Fruit fly (Drosophila melanogaster) whole organism, embryonic: ENCODE data around the gene CG15412.
A peak's percentile ranks its signal among the peaks of the same experiment; 100 is the strongest.

Source experiments
- BtbVII ChIP-seq: fragments of 200-800 bp; sonication (Bioruptor generic); optimal IDR thresholded peaks from 3 replicates; lab custom pipeline; 2017; ENCODE audit warnings: missing biosample characterization, mild to moderate bottlenecking, missing genetic modification characterization
- CG1024 ChIP-seq: fragments of 200-800 bp; sonication (Bioruptor generic); IDR thresholded peaks from 2 replicates; pipeline ENCODE4 v1.3.6; 2022; ENCODE audit warnings: missing biosample characterization, missing genetic modification characterization
- CG10321 ChIP-seq: fragments of 200-800 bp; sonication (Bioruptor generic); IDR thresholded peaks from 2 replicates; pipeline ENCODE4 v1.3.6; 2022; ENCODE audit warnings: missing biosample characterization, missing genetic modification characterization
- CG10654 ChIP-seq: fragments of 200-800 bp; sonication (Bioruptor generic); optimal IDR thresholded peaks from 2 replicates; lab custom pipeline; 2016; ENCODE audit warnings: missing biosample characterization, missing genetic modification characterization
- CG11247 ChIP-seq: fragments of 200-800 bp; sonication (Bioruptor generic); IDR thresholded peaks from 2 replicates; pipeline ENCODE4 v1.3.6; 2022; ENCODE audit warnings: missing biosample characterization, missing genetic modification characterization
- CG11456 ChIP-seq: fragments of 200-800 bp; sonication (Bioruptor generic); IDR thresholded peaks from 3 replicates; pipeline ENCODE4 v1.3.6; 2022; ENCODE audit warnings: missing biosample characterization, missing genetic modification characterization
- CG11696 ChIP-seq: fragments of 200-800 bp; sonication (Bioruptor generic); IDR thresholded peaks from 2 replicates; pipeline ENCODE4 v1.3.6; 2022; ENCODE audit warnings: missing biosample characterization, missing genetic modification characterization
- CG11723 ChIP-seq: fragments of 200-800 bp; sonication (Bioruptor generic); optimal IDR thresholded peaks from 2 replicates; lab custom pipeline; 2017; ENCODE audit warnings: missing biosample characterization, mild to moderate bottlenecking, missing genetic modification characterization
- CG12391 ChIP-seq: fragments of 200-800 bp; sonication (Bioruptor generic); optimal IDR thresholded peaks from 3 replicates; lab custom pipeline; 2018; ENCODE audit warnings: missing biosample characterization, mild to moderate bottlenecking, missing genetic modification characterization, moderate library complexity
- CG14050 ChIP-seq: fragments of 200-800 bp; sonication (Bioruptor generic); IDR thresholded peaks from 3 replicates; pipeline ENCODE4 v1.3.6; 2022; ENCODE audit warnings: missing biosample characterization, missing genetic modification characterization
- CG14667 ChIP-seq: fragments of 200-800 bp; sonication (Bioruptor generic); IDR thresholded peaks from 2 replicates; pipeline ENCODE4 v1.3.6; 2022; ENCODE audit warnings: missing biosample characterization, missing genetic modification characterization
- CG14710 ChIP-seq: fragments of 200-800 bp; sonication (Bioruptor generic); optimal IDR thresholded peaks from 3 replicates; lab custom pipeline; 2019; ENCODE audit warnings: missing biosample characterization, mild to moderate bottlenecking, missing genetic modification characterization, moderate library complexity
- CG1647 ChIP-seq: fragments of 200-800 bp; sonication (Bioruptor generic); optimal IDR thresholded peaks from 3 replicates; lab custom pipeline; 2016; ENCODE audit warnings: missing biosample characterization, missing genetic modification characterization
- CG17359 ChIP-seq: fragments of 200-800 bp; sonication (Bioruptor generic); optimal IDR thresholded peaks from 3 replicates; lab custom pipeline; 2018; ENCODE audit warnings: missing biosample characterization, mild to moderate bottlenecking, missing genetic modification characterization, moderate library complexity
- CG17361 ChIP-seq: fragments of 200-800 bp; sonication (Bioruptor generic); IDR thresholded peaks from 3 replicates; pipeline ENCODE4 v1.3.6; 2022; ENCODE audit warnings: missing biosample characterization, missing genetic modification characterization
- CG17612 ChIP-seq: fragments of 200-800 bp; sonication (Bioruptor generic); IDR thresholded peaks from 2 replicates; pipeline ENCODE4 v1.3.6; 2022; ENCODE audit warnings: missing biosample characterization, missing genetic modification characterization
- CG18476 ChIP-seq: fragments of 200-800 bp; sonication (Bioruptor generic); optimal IDR thresholded peaks from 2 replicates; lab custom pipeline; 2016; ENCODE audit warnings: missing biosample characterization, mild to moderate bottlenecking, missing genetic modification characterization
- CG18619 ChIP-seq: fragments of 200-800 bp; sonication (Bioruptor generic); optimal IDR thresholded peaks from 3 replicates; lab custom pipeline; 2017; ENCODE audit warnings: missing biosample characterization, mild to moderate bottlenecking, missing genetic modification characterization
- CG2712 ChIP-seq: fragments of 200-800 bp; optimal IDR thresholded peaks from 3 replicates; lab custom pipeline; 2019; ENCODE audit warnings: missing biosample characterization, mild to moderate bottlenecking, missing genetic modification characterization, moderate library complexity
- CG30403 ChIP-seq: fragments of 200-800 bp; sonication (Bioruptor generic); optimal IDR thresholded peaks from 3 replicates; lab custom pipeline; 2016; ENCODE audit warnings: missing biosample characterization, missing genetic modification characterization
- CG32767 ChIP-seq: fragments of 200-800 bp; sonication (Bioruptor generic); IDR thresholded peaks from 2 replicates; pipeline ENCODE4 v1.3.6; 2022; ENCODE audit warnings: missing biosample characterization, missing genetic modification characterization
- CG3407 ChIP-seq: fragments of 200-800 bp; sonication (Bioruptor generic); optimal IDR thresholded peaks from 2 replicates; lab custom pipeline; 2018; ENCODE audit warnings: missing biosample characterization, mild to moderate bottlenecking, missing genetic modification characterization
- CG4282 ChIP-seq: fragments of 200-800 bp; sonication (Bioruptor generic); optimal IDR thresholded peaks from 2 replicates; lab custom pipeline; 2016; ENCODE audit warnings: missing biosample characterization, missing genetic modification characterization
- CG7963 ChIP-seq: fragments of 200-800 bp; sonication (Bioruptor generic); IDR thresholded peaks from 3 replicates; pipeline ENCODE4 v1.3.6; 2022; ENCODE audit warnings: missing biosample characterization, missing genetic modification characterization; ENCODE audit not compliant: partially characterized antibody
- CG8281 ChIP-seq: fragments of 200-800 bp; sonication (Bioruptor generic); optimal IDR thresholded peaks from 2 replicates; lab custom pipeline; 2018; ENCODE audit warnings: missing biosample characterization, mild to moderate bottlenecking, missing genetic modification characterization, moderate library complexity
- Camta ChIP-seq: fragments of 200-800 bp; sonication (Bioruptor generic); optimal IDR thresholded peaks from 2 replicates; lab custom pipeline; 2016; ENCODE audit warnings: missing biosample characterization, missing genetic modification characterization
- Dll ChIP-seq: fragments of 200-800 bp; sonication (Bioruptor generic); IDR thresholded peaks from 4 replicates; pipeline ENCODE4 v1.3.6; 2022; ENCODE audit warnings: missing biosample characterization, missing genetic modification characterization; ENCODE audit not compliant: partially characterized antibody
- Oaz ChIP-seq: fragments of 200-800 bp; sonication (Bioruptor generic); IDR thresholded peaks from 2 replicates; pipeline ENCODE4 v1.3.6; 2022; ENCODE audit warnings: missing biosample characterization, missing genetic modification characterization
- Optix ChIP-seq: fragments of 200-800 bp; sonication (Bioruptor generic); IDR thresholded peaks from 3 replicates; pipeline ENCODE4 v1.3.6; 2022; ENCODE audit warnings: missing biosample characterization, missing genetic modification characterization
- Rfx ChIP-seq: fragments of 200-800 bp; sonication (Bioruptor generic); IDR thresholded peaks from 2 replicates; pipeline ENCODE4 v1.3.6; 2022; ENCODE audit warnings: missing biosample characterization, missing genetic modification characterization
- TFAM ChIP-seq: fragments of 200-800 bp; sonication (Bioruptor generic); optimal IDR thresholded peaks from 2 replicates; lab custom pipeline; 2017; ENCODE audit warnings: missing biosample characterization, missing genetic modification characterization, inconsistent platforms
- cas ChIP-seq: fragments of 200-800 bp; sonication (Bioruptor generic); IDR thresholded peaks from 2 replicates; pipeline ENCODE4 v1.3.6; 2022; ENCODE audit warnings: missing biosample characterization, missing genetic modification characterization
- crc ChIP-seq: fragments of 200-800 bp; sonication (Bioruptor generic); optimal IDR thresholded peaks from 2 replicates; lab custom pipeline; 2016; ENCODE audit warnings: missing biosample characterization, missing genetic modification characterization
- dati ChIP-seq: fragments of 200-800 bp; sonication (Bioruptor generic); IDR thresholded peaks from 2 replicates; pipeline ENCODE4 v1.3.6; 2022; ENCODE audit warnings: missing biosample characterization, missing genetic modification characterization
- dm ChIP-seq: fragments of 200-800 bp; sonication (Bioruptor generic); optimal IDR thresholded peaks from 3 replicates; lab custom pipeline; 2016; ENCODE audit warnings: missing biosample characterization, missing genetic modification characterization
- dpn ChIP-seq, 2 experiments: fragments of 200-800 bp; sonication (Bioruptor generic); optimal IDR thresholded peaks; 3 replicates each; lab custom pipeline; 2016; ENCODE audit warnings: missing biosample characterization in 2 of 2, missing genetic modification characterization in 2 of 2
- eyg ChIP-seq: fragments of 200-800 bp; sonication (Bioruptor generic); optimal IDR thresholded peaks from 3 replicates; lab custom pipeline; 2016; ENCODE audit warnings: missing biosample characterization, missing genetic modification characterization
- gsb ChIP-seq: fragments of 200-800 bp; sonication (Bioruptor generic); IDR thresholded peaks from 2 replicates; pipeline ENCODE4 v1.3.6; 2022; ENCODE audit warnings: missing biosample characterization, missing genetic modification characterization
- hbn ChIP-seq: fragments of 200-800 bp; sonication (Bioruptor generic); IDR thresholded peaks from 2 replicates; pipeline ENCODE4 v1.3.6; 2022; ENCODE audit warnings: missing biosample characterization, missing genetic modification characterization; ENCODE audit not compliant: partially characterized antibody
- hkb ChIP-seq, 2 experiments: fragments of 200-800 bp in 1 of 2; fragments of >200 bp in 1 of 2; sonication (Bioruptor generic) in 1 of 2; IDR thresholded peaks in 1 of 2; optimal IDR thresholded peaks in 1 of 2; 2 replicates each; pipeline versions ENCODE4 v1.3.6 to Lab custom; 2017 to 2022; ENCODE audit warnings: missing biosample characterization in 1 of 2, missing genetic modification characterization in 1 of 2
- ken ChIP-seq: fragments of 200-800 bp; sonication (Bioruptor generic); IDR thresholded peaks from 3 replicates; pipeline ENCODE4 v1.3.6; 2022; ENCODE audit warnings: missing biosample characterization, missing genetic modification characterization
- lmd ChIP-seq: fragments of 200-800 bp; sonication (Bioruptor generic); IDR thresholded peaks from 2 replicates; pipeline ENCODE4 v1.3.6; 2022; ENCODE audit warnings: missing biosample characterization, missing genetic modification characterization
- onecut ChIP-seq: fragments of 200-800 bp; sonication (Bioruptor generic); IDR thresholded peaks from 2 replicates; pipeline ENCODE4 v1.3.6; 2022; ENCODE audit warnings: missing biosample characterization, missing genetic modification characterization
- pum ChIP-seq: fragments of 200-800 bp; sonication (Bioruptor generic); optimal IDR thresholded peaks from 2 replicates; lab custom pipeline; 2016; ENCODE audit warnings: missing biosample characterization, missing genetic modification characterization
- seq ChIP-seq: fragments of 200-800 bp; sonication (Bioruptor generic); IDR thresholded peaks from 2 replicates; pipeline ENCODE4 v1.3.6; 2022; ENCODE audit warnings: missing biosample characterization, missing genetic modification characterization
- shn ChIP-seq: fragments of 200-800 bp; sonication (Bioruptor generic); optimal IDR thresholded peaks from 3 replicates; lab custom pipeline; 2016; ENCODE audit warnings: missing biosample characterization, missing genetic modification characterization
- tup ChIP-seq: fragments of 200-800 bp; sonication (Bioruptor generic); optimal IDR thresholded peaks from 2 replicates; lab custom pipeline; 2016; ENCODE audit warnings: missing biosample characterization, mild to moderate bottlenecking, missing genetic modification characterization, moderate library complexity
- tx ChIP-seq: fragments of 200-800 bp; sonication (Bioruptor generic); optimal IDR thresholded peaks from 2 replicates; lab custom pipeline; 2016; ENCODE audit warnings: missing biosample characterization, missing genetic modification characterization
- wdn ChIP-seq: fragments of 200-800 bp; sonication (Bioruptor generic); IDR thresholded peaks from 2 replicates; pipeline ENCODE4 v1.3.6; 2022; ENCODE audit warnings: missing biosample characterization, missing genetic modification characterization
- z ChIP-seq: fragments of 200-800 bp; sonication (Bioruptor generic); IDR thresholded peaks from 3 replicates; pipeline ENCODE4 v1.3.6; 2022; ENCODE audit warnings: missing biosample characterization, missing genetic modification characterization
- zf30C ChIP-seq: fragments of 200-800 bp; sonication (Bioruptor generic); optimal IDR thresholded peaks from 3 replicates; lab custom pipeline; 2018; ENCODE audit warnings: missing biosample characterization, mild to moderate bottlenecking, missing genetic modification characterization

The CG15412 gene

dm6 chr2L:3341231-3341935 lies 34.1 kb downstream of the CG15412 start (continued):
- TF ChIP-seq seq (GFP tag; lab: Robert Waterston, UW): 0 out of 2 replicates have a peak, but pooled peaks have one; percentile 20
- TF ChIP-seq dm (GFP tag; lab: Kevin White, UChicago): no peak
- TF ChIP-seq hkb (optimal IDR thresholded peaks at IDR 0.05; lab: Kevin White, UChicago): no peak
- TF ChIP-seq hkb (GFP tag; IDR thresholded peaks at IDR 0.05; lab: Robert Waterston, UW): peak; percentile 38; the same call in 1 of the 2 replicates
- no peak for TF ChIP-seq CG7963 (GFP tag; lab: Robert Waterston, UW)
- no peak for TF ChIP-seq lmd (GFP tag; lab: Robert Waterston, UW)
- TF ChIP-seq tup: no peak
- TF ChIP-seq Dll (GFP tag; lab: Robert Waterston, UW): no peak
- TF ChIP-seq CG11723 (GFP tag; lab: Kevin White, UChicago): no peak
- no peak for TF ChIP-seq Oaz (GFP tag; lab: Robert Waterston, UW)
- TF ChIP-seq CG30403 (GFP tag; lab: Kevin White, UChicago): peak; percentile 3
- TF ChIP-seq BtbVII (GFP tag; lab: Kevin White, UChicago): no peak
- no peak for TF ChIP-seq CG14667 (GFP tag; lab: Robert Waterston, UW)
- no peak for TF ChIP-seq crc
- TF ChIP-seq CG11247 (GFP tag; lab: Robert Waterston, UW): no peak
- no peak for TF ChIP-seq zf30C (GFP tag; lab: Kevin White, UChicago)
- no peak for TF ChIP-seq wdn (GFP tag; lab: Robert Waterston, UW)
- TF ChIP-seq Optix (GFP tag; lab: Robert Waterston, UW): no peak
- TF ChIP-seq CG10321 (GFP tag; lab: Robert Waterston, UW): no peak
- no peak for TF ChIP-seq Camta
- TF ChIP-seq CG18619 (GFP tag; lab: Kevin White, UChicago): no peak
- TF ChIP-seq CG10654 (GFP tag; lab: Kevin White, UChicago): no peak
- no peak for TF ChIP-seq CG17612
- TF ChIP-seq CG4282 (GFP tag; lab: Kevin White, UChicago): no peak
- TF ChIP-seq cas (GFP tag; lab: Robert Waterston, UW): no peak
- TF ChIP-seq dati (GFP tag; lab: Robert Waterston, UW): no peak
- TF ChIP-seq eyg (GFP tag; lab: Kevin White, UChicago): no peak
- TF ChIP-seq Rfx (GFP tag; lab: Robert Waterston, UW): no peak
- TF ChIP-seq CG11456 (GFP tag; lab: Robert Waterston, UW): no peak
- TF ChIP-seq CG32767 (GFP tag; lab: Robert Waterston, UW): no peak
- TF ChIP-seq pum: no peak
- no peak for TF ChIP-seq TFAM (GFP tag; lab: Kevin White, UChicago)
- no peak for TF ChIP-seq CG1647 (GFP tag; lab: Kevin White, UChicago)
- TF ChIP-seq gsb (GFP tag; lab: Robert Waterston, UW): no peak
- no peak for TF ChIP-seq CG18476 (GFP tag; lab: Kevin White, UChicago)
- TF ChIP-seq tx (GFP tag; lab: Kevin White, UChicago): no peak
- TF ChIP-seq z (GFP tag; lab: Robert Waterston, UW): no peak
- no peak for TF ChIP-seq CG8281 (tag; lab: Kevin White, UChicago)
- peak; percentile 33; the same call in 1 of the 3 replicates for TF ChIP-seq CG17361 (GFP tag; lab: Robert Waterston, UW)
- peak; percentile 25 for TF ChIP-seq CG17359 (tag; lab: Kevin White, UChicago)
- TF ChIP-seq CG1024: peak; percentile 27; the same call in 1 of the 2 replicates
- TF ChIP-seq CG3407 (GFP tag; lab: Kevin White, UChicago): no peak
- TF ChIP-seq CG11696: peak; percentile 59
- peak; percentile 34 for TF ChIP-seq CG12391 (tag; lab: Kevin White, UChicago)
- peak; percentile 8 for TF ChIP-seq CG14710
- TF ChIP-seq shn (GFP tag; lab: Kevin White, UChicago): no peak
- no peak for TF ChIP-seq CG14050 (GFP tag; lab: Robert Waterston, UW)
- TF ChIP-seq CG2712 (tag; lab: Kevin White, UChicago): peak; percentile 30
- TF ChIP-seq hbn (GFP tag; lab: Robert Waterston, UW): no peak
- no peak for TF ChIP-seq onecut (GFP tag; lab: Robert Waterston, UW)
- TF ChIP-seq ken (GFP tag; lab: Robert Waterston, UW): no peak
- TF ChIP-seq dpn (GFP tag; optimal IDR thresholded peaks at IDR 0.05; lab: Kevin White, UChicago): peak in 1 of 2 experiments; percentile 29
